Worm (Caenorhabditis elegans) whole organism, L4 larva: ENCODE measurements around the gene C24A8.6.

Source experiments
- ceh-62 ChIP-seq: sonication (generic microtip); optimal IDR thresholded peaks from 2 replicates; lab custom pipeline; 2017; ENCODE audit warnings: missing biosample characterization, missing genetic modification characterization
- dpl-1 ChIP-seq: fragments of 150-350 bp; optimal IDR thresholded peaks from 2 replicates; lab custom pipeline; 2014; ENCODE audit warnings: missing biosample characterization, missing genetic modification reagents, missing genetic modification characterization
- nhr-237 ChIP-seq: sonication (generic microtip); optimal IDR thresholded peaks from 2 replicates; lab custom pipeline; 2017; ENCODE audit warnings: missing biosample characterization, missing genetic modification characterization

ce11 chrX:4364877-4365276, 32.7 kb upstream of the C24A8.6 start, which contains the start of gene F14H12.8:
- no peak for TF ChIP-seq nhr-237 (tag; lab: Kevin White, UChicago)
- TF ChIP-seq ceh-62 (tag; lab: Kevin White, UChicago) = no peak
- TF ChIP-seq dpl-1 (GFP tag; lab: Kevin White, UChicago) = no peak
